Worm (Caenorhabditis elegans) whole organism, L2 larva: ENCODE data around the gene nhr-256.

ENCODE experiments used
- C34F6.9 ChIP-seq: fragments of 150-350 bp; optimal IDR thresholded peaks from 2 replicates; lab custom pipeline; 2014; ENCODE audit warnings: missing biosample characterization, missing genetic modification characterization
- F13H6.1 ChIP-seq: sonication (generic microtip); optimal IDR thresholded peaks from 2 replicates; lab custom pipeline; 2016; ENCODE audit warnings: missing genetic modification characterization, missing compliant biosample characterization
- R02D3.7 ChIP-seq: fragments of 150-350 bp; optimal IDR thresholded peaks from 2 replicates; lab custom pipeline; 2014; ENCODE audit warnings: missing biosample characterization, missing genetic modification characterization
- Y55F3AM.14 ChIP-seq: fragments of 200-800 bp; sonication (Bioruptor generic); optimal IDR thresholded peaks from 2 replicates; lab custom pipeline; 2018; ENCODE audit warnings: mild to moderate bottlenecking, missing genetic modification characterization, missing compliant biosample characterization
- alr-1 ChIP-seq: fragments of 150-350 bp; optimal IDR thresholded peaks from 2 replicates; lab custom pipeline; 2014; ENCODE audit warnings: missing biosample characterization, missing genetic modification characterization
- aly-2 ChIP-seq: fragments of 150-350 bp; optimal IDR thresholded peaks from 2 replicates; lab custom pipeline; 2014; ENCODE audit warnings: missing biosample characterization, missing genetic modification characterization
- ama-1 ChIP-seq: fragments of 150-350 bp; optimal IDR thresholded peaks from 2 replicates; lab custom pipeline; 2018; ENCODE audit warnings: inconsistent platforms
- blmp-1 ChIP-seq: sonication (generic microtip); optimal IDR thresholded peaks from 2 replicates; lab custom pipeline; 2017; ENCODE audit warnings: missing genetic modification characterization, mild to moderate bottlenecking, missing compliant biosample characterization, antibody characterized with exemption, moderate library complexity; ENCODE audit not compliant: insufficient read depth
- ceh-16 ChIP-seq: fragments of 150-350 bp; optimal IDR thresholded peaks from 2 replicates; lab custom pipeline; 2014; ENCODE audit warnings: missing biosample characterization, missing genetic modification characterization
- ceh-82 ChIP-seq: fragments of 150-350 bp; optimal IDR thresholded peaks from 2 replicates; lab custom pipeline; 2014; ENCODE audit warnings: missing biosample characterization, missing genetic modification characterization
- crh-2 ChIP-seq: sonication (generic microtip); optimal IDR thresholded peaks from 2 replicates; lab custom pipeline; 2017; ENCODE audit warnings: missing biosample characterization, missing genetic modification characterization
- dmd-4 ChIP-seq: sonication (generic microtip); optimal IDR thresholded peaks from 2 replicates; lab custom pipeline; 2017; ENCODE audit warnings: missing biosample characterization, missing genetic modification characterization
- egl-27 ChIP-seq: sonication (generic microtip); optimal IDR thresholded peaks from 3 replicates; lab custom pipeline; 2017; ENCODE audit warnings: missing biosample characterization, missing genetic modification reagents, missing genetic modification characterization
- elt-1 ChIP-seq: fragments of 150-350 bp; optimal IDR thresholded peaks from 2 replicates; lab custom pipeline; 2014; ENCODE audit warnings: missing biosample characterization, missing genetic modification characterization
- elt-3 ChIP-seq: sonication (generic microtip); optimal IDR thresholded peaks from 2 replicates; lab custom pipeline; 2017; ENCODE audit warnings: missing biosample characterization, missing genetic modification characterization
- fos-1 ChIP-seq: fragments of 150-350 bp; optimal IDR thresholded peaks from 2 replicates; lab custom pipeline; 2014; ENCODE audit warnings: missing biosample characterization, missing genetic modification characterization
- gmeb-1 ChIP-seq: fragments of 150-350 bp; optimal IDR thresholded peaks from 2 replicates; lab custom pipeline; 2014; ENCODE audit warnings: missing biosample characterization, missing genetic modification characterization
- lin-11 ChIP-seq: fragments of 150-350 bp; sonication (generic microtip); optimal IDR thresholded peaks from 2 replicates; lab custom pipeline; 2014; ENCODE audit warnings: missing biosample characterization, missing genetic modification characterization, inconsistent platforms, mixed read lengths
- lin-13 ChIP-seq: fragments of 150-350 bp; optimal IDR thresholded peaks from 2 replicates; lab custom pipeline; 2014; ENCODE audit warnings: missing biosample characterization, missing genetic modification reagents, missing genetic modification characterization
- lin-39 ChIP-seq: fragments of 150-350 bp; optimal IDR thresholded peaks from 2 replicates; lab custom pipeline; 2014; ENCODE audit warnings: missing biosample characterization, missing genetic modification reagents, missing genetic modification characterization
- lsy-2 ChIP-seq, 2 experiments: fragments of 150-350 bp in 1 of 2; sonication (generic microtip) in 1 of 2; optimal IDR thresholded peaks; 2 replicates each; lab custom pipeline; 2014 to 2017; ENCODE audit warnings: missing biosample characterization in 2 of 2, missing genetic modification characterization in 2 of 2
- mab-5 ChIP-seq: fragments of 150-350 bp; optimal IDR thresholded peaks from 2 replicates; lab custom pipeline; 2014; ENCODE audit warnings: missing biosample characterization, missing genetic modification characterization
- mbf-1 ChIP-seq: sonication (generic microtip); optimal IDR thresholded peaks from 2 replicates; lab custom pipeline; 2017; ENCODE audit warnings: missing biosample characterization, missing genetic modification characterization
- nhr-10 ChIP-seq: sonication (generic microtip); optimal IDR thresholded peaks from 2 replicates; lab custom pipeline; 2017; ENCODE audit warnings: missing biosample characterization, missing genetic modification characterization
- nhr-11 ChIP-seq: fragments of 150-350 bp; optimal IDR thresholded peaks from 2 replicates; lab custom pipeline; 2014; ENCODE audit warnings: missing biosample characterization, missing genetic modification characterization
- nhr-12 ChIP-seq: fragments of 150-350 bp; optimal IDR thresholded peaks from 2 replicates; lab custom pipeline; 2014; ENCODE audit warnings: missing biosample characterization, missing genetic modification characterization
- nhr-21 ChIP-seq: fragments of 150-350 bp; optimal IDR thresholded peaks from 2 replicates; lab custom pipeline; 2014; ENCODE audit warnings: missing biosample characterization, missing genetic modification characterization
- nhr-23 ChIP-seq: fragments of 150-350 bp; optimal IDR thresholded peaks from 2 replicates; lab custom pipeline; 2014; ENCODE audit warnings: missing biosample characterization, missing genetic modification reagents, missing genetic modification characterization
- nhr-237 ChIP-seq: fragments of 150-350 bp; optimal IDR thresholded peaks from 2 replicates; lab custom pipeline; 2014; ENCODE audit warnings: missing biosample characterization, missing genetic modification characterization
- nhr-25 ChIP-seq: fragments of 150-350 bp; sonication (generic microtip); optimal IDR thresholded peaks from 3 replicates; lab custom pipeline; 2014; ENCODE audit warnings: missing biosample characterization, missing genetic modification characterization
- nhr-6 ChIP-seq: fragments of 150-350 bp; optimal IDR thresholded peaks from 2 replicates; lab custom pipeline; 2014; ENCODE audit warnings: missing biosample characterization, missing genetic modification characterization
- nhr-77 ChIP-seq: fragments of 150-350 bp; optimal IDR thresholded peaks from 2 replicates; lab custom pipeline; 2014; ENCODE audit warnings: missing biosample characterization, missing genetic modification characterization
- peb-1 ChIP-seq: fragments of 150-350 bp; optimal IDR thresholded peaks from 2 replicates; lab custom pipeline; 2014; ENCODE audit warnings: missing biosample characterization, missing genetic modification characterization
- sem-4 ChIP-seq: fragments of 150-350 bp; optimal IDR thresholded peaks from 2 replicates; lab custom pipeline; 2014; ENCODE audit warnings: missing biosample characterization, missing genetic modification reagents, missing genetic modification characterization
- skn-1 ChIP-seq: sonication (generic microtip); optimal IDR thresholded peaks from 2 replicates; lab custom pipeline; 2017; ENCODE audit warnings: missing biosample characterization, missing genetic modification characterization
- unc-55 ChIP-seq: fragments of 150-350 bp; sonication (generic microtip); optimal IDR thresholded peaks from 3 replicates; lab custom pipeline; 2014; ENCODE audit warnings: missing biosample characterization, missing genetic modification reagents, missing genetic modification characterization
- unc-62 ChIP-seq: fragments of 150-350 bp; optimal IDR thresholded peaks from 2 replicates; lab custom pipeline; 2014; ENCODE audit warnings: missing biosample characterization, missing genetic modification reagents, missing genetic modification characterization
- ztf-1 ChIP-seq: fragments of 200-800 bp; sonication (Bioruptor generic); conservative IDR thresholded peaks from 2 replicates; pipeline ENCODE4 v1.3.6; 2022; ENCODE audit warnings: missing genetic modification characterization, missing compliant biosample characterization
- ztf-11 ChIP-seq: sonication (generic microtip); optimal IDR thresholded peaks from 2 replicates; lab custom pipeline; 2017; ENCODE audit warnings: missing biosample characterization, missing genetic modification characterization

Gene nhr-256

ce11 chrV:1718232-1718631 lies 25.3 kb upstream of the nhr-256 start:
- TF ChIP-seq sem-4 (tag; lab: Kevin White, UChicago) (no peak), mab-5 (tag; lab: Kevin White, UChicago) (no peak), Y55F3AM.14 (GFP tag; lab: Kevin White, UChicago) (no peak), mbf-1 (tag; lab: Kevin White, UChicago) (no peak), unc-55 (GFP tag; lab: Kevin White, UChicago) (no peak), nhr-21 (tag; lab: Kevin White, UChicago) (no peak), ztf-1 (no peak), nhr-11 (tag; lab: Kevin White, UChicago) (no peak), egl-27 (no peak), ama-1 (lab: Kevin White, UChicago) (no peak), gmeb-1 (tag; lab: Kevin White, UChicago) (no peak), alr-1 (no peak), nhr-25 (tag; lab: Kevin White, UChicago) (no peak), ceh-16 (tag; lab: Kevin White, UChicago) (no peak), crh-2 (tag; lab: Kevin White, UChicago) (no peak), C34F6.9 (tag; lab: Kevin White, UChicago) (no peak), nhr-10 (tag; lab: Kevin White, UChicago) (no peak)
- TF ChIP-seq, all 48 proteins: peak for 0

ce11 chrV:1719927-1720326 lies 23.6 kb upstream of the nhr-256 start, which contains the start of gene srw-102:
TSS of gene srw-102 (plus strand) at chrV:1720227.
- TF ChIP-seq fos-1 (tag; lab: Kevin White, UChicago) (no peak), alr-1 (no peak), nhr-237 (tag; lab: Kevin White, UChicago) (no peak), lin-13 (no peak), nhr-11 (tag; lab: Kevin White, UChicago) (no peak)

ce11 chrV:1721966-1722365 lies 21.6 kb upstream of the nhr-256 start, which contains the start of gene srw-101:
TSS of gene srw-101 (plus strand) at chrV:1722266.
- TF ChIP-seq ceh-82 (tag; lab: Kevin White, UChicago) (no peak), nhr-10 (tag; lab: Kevin White, UChicago) (no peak)

ce11 chrV:1725353-1725752 lies 18.2 kb upstream of the nhr-256 start, which contains the start of gene sri-27:
TSS of gene sri-27 (plus strand) at chrV:1725653.
- TF ChIP-seq blmp-1 (tag; lab: Kevin White, UChicago) (no peak), sem-4 (tag; lab: Kevin White, UChicago) (no peak), gmeb-1 (tag; lab: Kevin White, UChicago) (no peak), nhr-23 (tag; lab: Kevin White, UChicago) (no peak), ztf-11 (no peak), F13H6.1 (tag; lab: Kevin White, UChicago) (no peak), nhr-11 (tag; lab: Kevin White, UChicago) (no peak), peb-1 (tag; lab: Kevin White, UChicago) (no peak), lin-11 (tag; lab: Kevin White, UChicago) (no peak), fos-1 (tag; lab: Kevin White, UChicago) (no peak), lsy-2 (tag; optimal IDR thresholded peaks at IDR 0.05; lab: Kevin White, UChicago) (no peak), nhr-12 (tag; lab: Kevin White, UChicago) (no peak), lin-39 (tag; lab: Kevin White, UChicago) (no peak)

ce11 chrV:1731918-1732317 lies 11.7 kb upstream of the nhr-256 start, which contains the start of gene gst-21:
TSS of gene gst-21 (minus strand) at chrV:1732018.
- no peak for TF ChIP-seq mbf-1 (tag; lab: Kevin White, UChicago)
- TF ChIP-seq gmeb-1 (tag; lab: Kevin White, UChicago), result no peak
- TF ChIP-seq Y55F3AM.14 (GFP tag; lab: Kevin White, UChicago), result no peak
- TF ChIP-seq aly-2 (tag; lab: Kevin White, UChicago), result no peak
- TF ChIP-seq nhr-77 (tag; lab: Kevin White, UChicago), result no peak
- TF ChIP-seq nhr-6 (tag; lab: Kevin White, UChicago), result no peak
- no peak for TF ChIP-seq dmd-4
- TF ChIP-seq nhr-11 (tag; lab: Kevin White, UChicago), result no peak
- TF ChIP-seq R02D3.7 (tag; lab: Kevin White, UChicago), result no peak
- no peak for TF ChIP-seq elt-1 (tag; lab: Kevin White, UChicago)
- TF ChIP-seq ztf-1, result no peak
- no peak for TF ChIP-seq nhr-21 (tag; lab: Kevin White, UChicago)
- TF ChIP-seq peb-1 (tag; lab: Kevin White, UChicago), result no peak
- TF ChIP-seq ceh-16 (tag; lab: Kevin White, UChicago), result no peak
- TF ChIP-seq ama-1 (lab: Kevin White, UChicago), result no peak
- TF ChIP-seq skn-1 (tag; lab: Kevin White, UChicago), result no peak
- no peak for TF ChIP-seq unc-62
- TF ChIP-seq blmp-1 (tag; lab: Kevin White, UChicago), result no peak
- no peak for TF ChIP-seq lin-39 (tag; lab: Kevin White, UChicago)
- no peak for TF ChIP-seq elt-3 (tag; lab: Kevin White, UChicago)
